Fruit fly (Drosophila melanogaster) S2 (cell line): ENCODE results near the gene RpS12.

Experiments
- CG8478 ChIP-seq: fragments of >200 bp; optimal IDR thresholded peaks from 2 replicates; lab custom pipeline; 2018
- CTCF ChIP-seq, 2 experiments: fragments of >200 bp; optimal IDR thresholded peaks; 2 replicates each; lab custom pipeline; 2018

- TF ChIP-seq CG8478 (lab: Kevin White, UChicago) (no peak), CTCF (optimal IDR thresholded peaks at IDR 0.05; lab: Kevin White, UChicago) (no peak)
Observed at dm6 chr3L:13074084-13074624, 51.0 kb downstream of the RpS12 start.
